Worm (Caenorhabditis elegans) whole organism, L3 larva: ENCODE data around the gene irk-1.

ENCODE experiments used
- R02D3.7 ChIP-seq: fragments of 150-350 bp; optimal IDR thresholded peaks from 2 replicates; lab custom pipeline; 2014; ENCODE audit warnings: missing biosample characterization, missing genetic modification characterization
- aly-2 ChIP-seq: fragments of 150-350 bp; optimal IDR thresholded peaks from 2 replicates; lab custom pipeline; 2014; ENCODE audit warnings: missing biosample characterization, missing genetic modification characterization
- ama-1 ChIP-seq: fragments of 150-350 bp; optimal IDR thresholded peaks from 2 replicates; lab custom pipeline; 2018
- ceh-16 ChIP-seq: sonication (generic microtip); optimal IDR thresholded peaks from 2 replicates; lab custom pipeline; 2017; ENCODE audit warnings: missing biosample characterization, missing genetic modification characterization
- ceh-28 ChIP-seq: fragments of 150-350 bp; optimal IDR thresholded peaks from 2 replicates; lab custom pipeline; 2014; ENCODE audit warnings: missing biosample characterization, missing genetic modification reagents, missing genetic modification characterization
- ceh-9 ChIP-seq: sonication (generic microtip); optimal IDR thresholded peaks from 2 replicates; lab custom pipeline; 2018; ENCODE audit warnings: missing biosample characterization, missing genetic modification characterization
- egl-5 ChIP-seq: fragments of 150-350 bp; optimal IDR thresholded peaks from 2 replicates; lab custom pipeline; 2017; ENCODE audit warnings: missing biosample characterization, missing genetic modification reagents, missing genetic modification characterization, inconsistent platforms
- elt-2 ChIP-seq: sonication (generic microtip); optimal IDR thresholded peaks from 2 replicates; lab custom pipeline; 2016; ENCODE audit warnings: missing genetic modification reagents, mild to moderate bottlenecking, missing genetic modification characterization, missing compliant biosample characterization
- fkh-10 ChIP-seq: sonication (generic microtip); optimal IDR thresholded peaks from 2 replicates; lab custom pipeline; 2017; ENCODE audit warnings: missing biosample characterization, missing genetic modification reagents, missing genetic modification characterization
- fkh-2 ChIP-seq: fragments of 150-350 bp; optimal IDR thresholded peaks from 2 replicates; lab custom pipeline; 2014; ENCODE audit warnings: missing biosample characterization, missing genetic modification reagents, missing genetic modification characterization
- fos-1 ChIP-seq: fragments of 150-350 bp; optimal IDR thresholded peaks from 2 replicates; lab custom pipeline; 2014; ENCODE audit warnings: missing biosample characterization, missing genetic modification characterization
- jun-1 ChIP-seq: fragments of 150-350 bp; optimal IDR thresholded peaks from 2 replicates; lab custom pipeline; 2014; ENCODE audit warnings: missing biosample characterization, missing genetic modification reagents, missing genetic modification characterization
- lin-15B ChIP-seq: fragments of 150-350 bp; optimal IDR thresholded peaks from 2 replicates; lab custom pipeline; 2014; ENCODE audit warnings: missing biosample characterization, missing genetic modification characterization
- lin-39 ChIP-seq: fragments of 150-350 bp; optimal IDR thresholded peaks from 2 replicates; lab custom pipeline; 2018; ENCODE audit warnings: missing biosample characterization, missing genetic modification reagents, missing genetic modification characterization
- lsy-12 ChIP-seq: sonication (generic microtip); optimal IDR thresholded peaks from 2 replicates; lab custom pipeline; 2016; ENCODE audit warnings: mild to moderate bottlenecking, missing genetic modification characterization, missing compliant biosample characterization
- mml-1 ChIP-seq: fragments of 150-350 bp; sonication (generic microtip); optimal IDR thresholded peaks from 3 replicates; lab custom pipeline; 2014; ENCODE audit warnings: missing biosample characterization, missing genetic modification characterization
- nfya-1 ChIP-seq: sonication (generic microtip); optimal IDR thresholded peaks from 2 replicates; lab custom pipeline; 2017; ENCODE audit warnings: missing genetic modification characterization, mild to moderate bottlenecking, missing compliant biosample characterization, antibody characterized with exemption, moderate library complexity; ENCODE audit not compliant: insufficient read depth
- nhr-11 ChIP-seq: fragments of 150-350 bp; optimal IDR thresholded peaks from 2 replicates; lab custom pipeline; 2014; ENCODE audit warnings: missing biosample characterization, missing genetic modification characterization
- nhr-23 ChIP-seq: fragments of 150-350 bp; optimal IDR thresholded peaks from 2 replicates; lab custom pipeline; 2014; ENCODE audit warnings: missing biosample characterization, missing genetic modification reagents, missing genetic modification characterization
- nhr-237 ChIP-seq: fragments of 150-350 bp; optimal IDR thresholded peaks from 2 replicates; lab custom pipeline; 2014; ENCODE audit warnings: missing biosample characterization, missing genetic modification characterization
- nhr-25 ChIP-seq: sonication (generic microtip); optimal IDR thresholded peaks from 2 replicates; lab custom pipeline; 2017; ENCODE audit warnings: missing biosample characterization, missing genetic modification characterization
- nhr-28 ChIP-seq: fragments of 150-350 bp; optimal IDR thresholded peaks from 2 replicates; lab custom pipeline; 2014; ENCODE audit warnings: missing biosample characterization, missing genetic modification characterization
- nhr-43 ChIP-seq: sonication (generic microtip); optimal IDR thresholded peaks from 2 replicates; lab custom pipeline; 2016; ENCODE audit warnings: mild to moderate bottlenecking, missing genetic modification characterization, missing compliant biosample characterization; ENCODE audit not compliant: poor library complexity, severe bottlenecking
- nhr-76 ChIP-seq: fragments of 150-350 bp; sonication (generic microtip); optimal IDR thresholded peaks from 5 replicates; lab custom pipeline; 2014; ENCODE audit warnings: missing biosample characterization, missing genetic modification characterization
- nhr-77 ChIP-seq: fragments of 150-350 bp; optimal IDR thresholded peaks from 2 replicates; lab custom pipeline; 2014; ENCODE audit warnings: missing biosample characterization, missing genetic modification characterization
- pha-4 ChIP-seq: fragments of 150-350 bp; optimal IDR thresholded peaks from 2 replicates; lab custom pipeline; 2014; ENCODE audit warnings: missing biosample characterization, missing genetic modification reagents, missing genetic modification characterization
- pqm-1 ChIP-seq: fragments of 150-350 bp; optimal IDR thresholded peaks from 2 replicates; lab custom pipeline; 2017; ENCODE audit warnings: missing biosample characterization, missing genetic modification characterization, inconsistent platforms
- sea-2 ChIP-seq: fragments of 150-350 bp; sonication (generic microtip); optimal IDR thresholded peaks from 4 replicates; lab custom pipeline; 2014; ENCODE audit warnings: missing biosample characterization, missing genetic modification reagents, missing genetic modification characterization
- unc-39 ChIP-seq: sonication (generic microtip); optimal IDR thresholded peaks from 4 replicates; lab custom pipeline; 2017; ENCODE audit warnings: missing biosample characterization, missing genetic modification characterization
- zag-1 ChIP-seq: fragments of 150-350 bp; optimal IDR thresholded peaks from 2 replicates; lab custom pipeline; 2014; ENCODE audit warnings: missing biosample characterization, missing genetic modification characterization
- ztf-11 ChIP-seq: fragments of 150-350 bp; optimal IDR thresholded peaks from 2 replicates; lab custom pipeline; 2014; ENCODE audit warnings: missing biosample characterization, missing genetic modification characterization

irk-1 gene

DNA sequence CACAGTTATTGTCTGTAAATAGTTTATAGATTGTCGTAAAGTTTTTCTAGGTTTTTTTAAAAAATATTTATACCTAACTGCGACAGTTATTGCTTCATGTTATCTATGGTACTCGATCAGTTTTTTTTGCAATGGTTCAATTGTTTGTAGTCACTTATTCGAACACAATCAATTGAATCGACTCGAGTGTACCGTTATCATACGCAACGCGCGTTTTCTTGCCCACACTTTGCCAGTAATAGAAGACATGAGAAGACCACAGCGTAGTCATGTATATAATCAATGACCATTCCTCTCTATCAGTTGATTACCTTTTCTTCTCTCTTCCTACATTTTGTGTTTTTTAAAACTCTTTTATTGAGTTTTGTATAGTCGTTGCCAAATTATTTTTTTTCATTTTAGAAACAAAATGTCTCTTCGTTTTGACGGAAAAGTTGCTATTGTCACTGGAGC, 40.1 kb upstream of the irk-1 start, which contains the start of gene dhs-28:
dhs-28 (plus strand) TSS at position 403 of the 453 bp plus-strand sequence.
- TF ChIP-seq nhr-237 (tag; lab: Kevin White, UChicago) (no peak), nhr-28 (tag; lab: Kevin White, UChicago) (no peak), elt-2 (tag; lab: Kevin White, UChicago) (peak; percentile 90), nhr-43 (tag; lab: Kevin White, UChicago) (peak; percentile 15), pha-4 (tag; lab: Kevin White, UChicago) (peak; percentile 25), ama-1 (lab: Kevin White, UChicago) (peak; percentile 42), pqm-1 (tag; lab: Kevin White, UChicago) (peak; percentile 90)

DNA sequence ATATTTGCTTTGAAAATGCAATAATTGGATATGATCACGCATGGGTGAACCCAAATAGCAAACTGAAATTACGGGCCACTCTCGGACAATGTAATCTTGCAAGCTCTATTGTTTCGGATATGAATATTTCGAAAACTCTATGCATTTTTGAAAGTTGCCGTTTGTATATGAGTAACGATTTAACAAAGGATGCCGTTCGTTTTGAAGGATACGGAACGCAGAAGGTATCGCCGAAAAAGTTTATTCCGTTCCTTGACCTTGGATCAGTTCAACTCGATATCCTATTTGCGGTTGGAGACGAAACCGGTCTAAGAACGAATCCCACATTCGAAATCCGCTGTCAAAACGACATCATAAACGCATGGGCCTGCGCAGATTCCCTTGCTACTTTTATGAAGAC, 35.1 kb upstream of the irk-1 start:
- TF ChIP-seq fkh-2: no peak
- TF ChIP-seq unc-39 (tag; lab: Kevin White, UChicago): no peak
- no peak for TF ChIP-seq nhr-43 (tag; lab: Kevin White, UChicago)

DNA sequence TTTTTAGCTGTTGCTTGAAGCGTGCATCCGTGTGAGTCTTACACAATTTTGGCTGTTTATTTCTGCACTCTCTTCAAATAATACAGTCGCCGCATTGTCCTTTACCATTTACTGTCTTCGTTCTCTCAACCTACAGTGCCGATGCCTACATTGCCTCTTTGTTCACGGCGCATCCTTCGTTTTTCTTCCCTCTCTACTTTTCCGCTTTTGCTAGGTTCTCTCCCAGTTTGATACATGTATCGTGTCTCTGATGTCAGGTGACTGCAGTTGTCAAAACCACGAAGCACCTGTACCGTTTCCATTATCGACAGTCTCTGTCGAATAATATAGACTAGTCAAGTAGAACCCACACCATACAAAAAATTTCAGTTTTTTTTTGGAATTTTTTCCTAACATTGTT, 30.7 kb upstream of the irk-1 start:
- TF ChIP-seq ceh-9: no peak
- peak; percentile 28 for TF ChIP-seq jun-1 (tag; lab: Kevin White, UChicago)
- TF ChIP-seq lsy-12 (tag; lab: Kevin White, UChicago): peak; percentile 50
- TF ChIP-seq ztf-11 (tag; lab: Kevin White, UChicago): no peak
- peak; percentile 10 for TF ChIP-seq pqm-1 (tag; lab: Kevin White, UChicago)
- peak; percentile 73 for TF ChIP-seq elt-2 (tag; lab: Kevin White, UChicago)
- peak; percentile 49 for TF ChIP-seq nhr-25 (tag; lab: Kevin White, UChicago)
- no peak for TF ChIP-seq aly-2 (tag; lab: Kevin White, UChicago)
- no peak for TF ChIP-seq nhr-11 (tag; lab: Kevin White, UChicago)
- no peak for TF ChIP-seq fkh-2
- TF ChIP-seq pha-4 (tag; lab: Kevin White, UChicago): peak; percentile 76
- no peak for TF ChIP-seq ama-1 (lab: Kevin White, UChicago)
- no peak for TF ChIP-seq nhr-23 (tag; lab: Kevin White, UChicago)

DNA sequence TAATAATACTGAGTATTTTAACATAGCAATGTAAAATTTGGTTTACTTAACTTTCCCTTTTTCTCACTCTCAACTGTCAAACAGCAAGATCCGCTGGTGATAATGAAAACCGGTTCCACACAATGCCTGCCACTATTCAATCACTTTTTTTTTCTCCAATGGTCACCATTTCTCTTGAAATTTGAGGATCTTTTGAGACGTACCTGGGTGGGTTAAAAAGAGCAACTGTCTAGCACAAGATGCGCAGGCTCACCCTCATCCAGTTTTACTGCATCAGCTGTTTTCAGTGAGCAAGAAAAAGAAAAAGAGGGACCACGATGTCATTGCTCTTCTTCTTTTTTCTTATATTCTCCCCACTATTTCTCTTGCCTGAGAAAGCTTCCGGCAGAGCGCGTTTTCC, 30.3 kb upstream of the irk-1 start:
- peak; percentile 15 for TF ChIP-seq nfya-1
- peak; percentile 38 for TF ChIP-seq lin-39
- peak; percentile 33 for TF ChIP-seq egl-5
- no peak for TF ChIP-seq fos-1 (tag; lab: Kevin White, UChicago)

DNA sequence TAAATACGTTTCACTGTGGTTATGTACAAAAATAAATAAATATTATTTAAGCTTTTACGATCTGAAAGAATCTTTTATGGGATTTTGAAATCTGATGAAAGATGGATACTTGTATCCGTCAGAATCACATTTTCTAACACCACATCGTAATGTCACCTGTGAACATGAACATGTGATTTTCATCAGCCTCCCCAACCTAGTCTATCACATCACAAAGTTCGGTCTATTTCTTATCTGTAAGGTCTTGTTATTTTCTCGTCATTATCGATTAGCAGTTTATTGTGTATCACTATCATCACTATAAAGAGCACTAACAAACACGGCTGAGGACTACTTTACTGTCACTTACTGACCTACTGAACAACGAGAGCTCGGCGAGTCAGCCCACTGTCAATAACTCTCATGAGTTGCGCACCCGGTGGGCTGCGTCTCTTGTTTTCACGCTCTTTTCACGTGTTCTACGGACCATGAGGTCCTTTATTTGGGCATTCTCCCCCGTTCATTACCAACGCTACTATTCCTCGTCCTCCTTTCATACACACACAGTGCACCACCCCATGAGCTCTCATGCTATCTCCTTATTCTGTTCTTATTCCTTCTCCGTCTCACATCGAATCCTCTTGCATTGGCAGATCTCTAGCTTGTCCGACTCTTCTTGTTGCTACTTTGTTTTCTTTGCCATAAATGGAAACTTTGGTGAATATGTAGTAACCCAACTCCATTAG, 29.4 kb upstream of the irk-1 start:
- TF ChIP-seq ama-1 (lab: Kevin White, UChicago) (peak; percentile 32), mml-1 (tag; lab: Kevin White, UChicago) (peak; percentile 49), ceh-28 (tag; lab: Kevin White, UChicago) (peak; percentile 33), pqm-1 (tag; lab: Kevin White, UChicago) (peak; percentile 74), jun-1 (tag; lab: Kevin White, UChicago) (peak; percentile 16), elt-2 (tag; lab: Kevin White, UChicago) (peak; percentile 68), nhr-43 (tag; lab: Kevin White, UChicago) (no peak), nhr-76 (tag; lab: Kevin White, UChicago) (no peak)

DNA sequence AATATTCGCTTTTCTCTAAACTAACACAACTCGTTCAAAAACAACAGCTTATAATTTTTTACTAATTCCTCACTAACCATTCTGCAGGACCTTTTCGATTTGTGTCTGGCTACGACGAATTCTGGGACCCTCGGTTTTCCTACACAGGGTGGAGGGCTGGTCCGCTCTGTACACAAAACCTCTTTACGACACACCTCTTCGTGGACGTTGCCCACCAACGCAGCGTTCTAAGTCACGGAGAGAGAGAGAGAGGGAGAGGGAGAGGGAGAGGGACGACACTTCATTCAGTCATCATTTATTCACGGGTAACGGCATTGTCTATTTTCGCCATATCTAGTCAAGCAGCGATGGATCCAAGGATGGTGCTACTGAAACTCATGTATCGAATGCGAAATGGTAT, 28.5 kb upstream of the irk-1 start, which contains the start of gene atg-2:
atg-2 (plus strand) TSS at position 301 of the 400 bp plus-strand sequence.
- TF ChIP-seq fkh-10 (GFP tag; lab: Kevin White, UChicago) (no peak), fos-1 (tag; lab: Kevin White, UChicago) (no peak), ceh-28 (tag; lab: Kevin White, UChicago) (no peak), nhr-23 (tag; lab: Kevin White, UChicago) (no peak), lin-15B (tag; lab: Kevin White, UChicago) (no peak), nhr-28 (tag; lab: Kevin White, UChicago) (no peak), R02D3.7 (tag; lab: Kevin White, UChicago) (no peak), fkh-2 (no peak), lin-39 (no peak), unc-39 (tag; lab: Kevin White, UChicago) (no peak), zag-1 (tag; lab: Kevin White, UChicago) (no peak), ceh-16 (tag; lab: Kevin White, UChicago) (no peak), sea-2 (GFP tag; lab: Kevin White, UChicago) (no peak), ztf-11 (tag; lab: Kevin White, UChicago) (no peak), ceh-9 (no peak), nhr-77 (tag; lab: Kevin White, UChicago) (no peak), lsy-12 (tag; lab: Kevin White, UChicago) (no peak)
